Fruit fly (Drosophila melanogaster): ENCODE results near the gene escl.

escl gene

DNA sequence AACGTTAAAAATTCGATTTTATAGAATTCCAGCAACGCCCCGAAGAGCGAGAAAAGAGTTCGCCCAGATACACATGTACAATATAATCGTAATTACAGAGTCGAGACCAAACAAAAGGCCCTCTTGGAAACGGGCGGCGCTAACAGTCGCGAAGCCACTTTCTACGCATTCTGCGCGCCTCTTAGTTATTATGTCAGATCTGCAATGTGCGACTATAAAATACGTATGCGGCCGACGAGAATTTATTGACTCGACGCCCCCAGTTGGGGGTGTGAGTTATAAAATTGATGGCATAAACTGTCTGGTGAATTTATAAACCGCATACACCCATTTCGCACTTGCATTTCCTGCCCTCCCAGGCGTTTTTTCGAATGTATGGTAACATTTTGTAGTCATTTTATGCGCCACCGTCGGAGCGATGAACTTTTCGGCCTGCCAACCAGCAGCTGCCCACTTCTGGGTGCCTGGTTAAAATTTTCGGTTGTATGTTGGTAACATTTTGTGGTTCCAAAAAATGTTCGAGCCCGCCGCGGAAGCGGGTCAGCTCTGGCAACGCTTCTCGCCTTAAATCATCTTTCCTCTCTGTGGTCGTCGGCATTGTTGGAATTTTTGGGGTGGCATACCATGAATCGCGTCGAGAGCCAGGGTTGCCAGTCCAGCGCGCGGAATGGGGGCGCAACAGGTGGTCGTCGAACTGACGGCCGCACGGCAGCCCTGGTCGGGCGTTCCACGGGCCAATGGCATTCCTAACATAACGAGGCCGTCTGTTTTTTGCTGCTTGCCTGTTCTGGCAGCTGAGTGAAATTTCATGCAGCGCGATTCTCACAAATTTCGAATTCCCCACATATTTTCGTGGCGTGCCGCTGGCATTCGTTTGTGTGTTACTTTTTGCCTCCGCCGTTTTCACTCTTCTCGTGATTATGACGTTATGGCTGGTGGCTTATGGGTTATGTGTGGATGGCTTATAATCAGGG, 21.2 kb downstream of the escl start (continued):
- TF ChIP-seq caup (GFP tag; optimal IDR thresholded peaks at IDR 0.05; ENCODE audit: severe bottlenecking) (peak; percentile 81), gce (GFP tag; IDR thresholded peaks at IDR 0.05) (no peak), CG10959 (GFP tag; IDR thresholded peaks at IDR 0.05) (no peak), tio (GFP tag; optimal IDR thresholded peaks at IDR 0.05) (no peak), CG6854 (GFP tag; optimal IDR thresholded peaks at IDR 0.05) (peak; percentile 39), ham (GFP tag; IDR thresholded peaks at IDR 0.05) (no peak), amos (GFP tag; IDR thresholded peaks at IDR 0.05; ENCODE audit: partially characterized antibody) (no peak), Med (GFP tag) (peak; percentile 98), H2.0 (GFP tag; IDR thresholded peaks at IDR 0.05) (no peak), cwo (GFP tag; optimal IDR thresholded peaks at IDR 0.05) (peak; percentile 89), HLHmδ (GFP tag; optimal IDR thresholded peaks at IDR 0.05) (peak; percentile 89), E2f1 (GFP tag; IDR thresholded peaks at IDR 0.05) (no peak), CG7271 (tag; optimal IDR thresholded peaks at IDR 0.05) (peak; percentile 30), Dip2 (GFP tag; IDR thresholded peaks at IDR 0.05) (no peak), row (GFP tag; IDR thresholded peaks at IDR 0.05) (no peak), hbn (GFP tag; IDR thresholded peaks at IDR 0.05; ENCODE audit: partially characterized antibody) (no peak), Hmr (GFP tag; optimal IDR thresholded peaks at IDR 0.05) (peak; percentile 92), CG14710 (tag; optimal IDR thresholded peaks at IDR 0.05) (peak; percentile 62), br (optimal IDR thresholded peaks at IDR 0.05) (no peak), CG8089 (GFP tag; optimal IDR thresholded peaks at IDR 0.05) (peak; percentile 56), CG1233 (GFP tag; optimal IDR thresholded peaks at IDR 0.05) (peak; percentile 58), CG9817 (tag; optimal IDR thresholded peaks at IDR 0.05) (peak; percentile 40), crc (GFP tag; optimal IDR thresholded peaks at IDR 0.05) (peak; percentile 17), GATAe (GFP tag; conservative IDR thresholded peaks at IDR 0.05) (no peak), onecut (GFP tag; IDR thresholded peaks at IDR 0.05) (peak; percentile 84), nerfin-2 (GFP tag; IDR thresholded peaks at IDR 0.05; ENCODE audit: partially characterized antibody) (no peak), Rfx (GFP tag; IDR thresholded peaks at IDR 0.05) (no peak), lbe (GFP tag; optimal IDR thresholded peaks at IDR 0.05) (peak; percentile 54), croc (GFP tag; conservative IDR thresholded peaks at IDR 0.05) (no peak), sr (GFP tag; IDR thresholded peaks at IDR 0.05) (no peak), CoRest (tag; optimal IDR thresholded peaks at IDR 0.05) (peak; percentile 58), run (tag; optimal IDR thresholded peaks at IDR 0.05) (peak; percentile 97), Aef1 (GFP tag; IDR thresholded peaks at IDR 0.05) (no peak), jing (GFP tag; optimal IDR thresholded peaks at IDR 0.05) (no peak), CG8924 (tag; optimal IDR thresholded peaks at IDR 0.05) (peak; percentile 67), CG15514 (GFP tag; optimal IDR thresholded peaks at IDR 0.05) (peak; percentile 94), mirr (GFP tag; optimal IDR thresholded peaks at IDR 0.05) (peak; percentile 93), D19B (GFP tag; optimal IDR thresholded peaks at IDR 0.05) (peak; percentile 66), klu (GFP tag; IDR thresholded peaks at IDR 0.05) (no peak), z (GFP tag; IDR thresholded peaks at IDR 0.05) (no peak), sima (GFP tag; optimal IDR thresholded peaks at IDR 0.05) (no peak), CG6813 (GFP tag; optimal IDR thresholded peaks at IDR 0.05) (peak; percentile 85), CG17385 (GFP tag; optimal IDR thresholded peaks at IDR 0.05) (peak; percentile 49), CG13296 (GFP tag; optimal IDR thresholded peaks at IDR 0.05) (peak; percentile 44), Poxn (GFP tag; IDR thresholded peaks at IDR 0.05) (no peak), CG14860 (GFP tag; IDR thresholded peaks at IDR 0.05; ENCODE audit: partially characterized antibody) (no peak), fd96Cb (tag; optimal IDR thresholded peaks at IDR 0.05) (peak; percentile 26), oc (tag; optimal IDR thresholded peaks at IDR 0.05) (peak; percentile 81)

All from whole organism, embryonic.